Worm (Caenorhabditis elegans): Measurements from ENCODE around the gene ilys-2.

DNA sequence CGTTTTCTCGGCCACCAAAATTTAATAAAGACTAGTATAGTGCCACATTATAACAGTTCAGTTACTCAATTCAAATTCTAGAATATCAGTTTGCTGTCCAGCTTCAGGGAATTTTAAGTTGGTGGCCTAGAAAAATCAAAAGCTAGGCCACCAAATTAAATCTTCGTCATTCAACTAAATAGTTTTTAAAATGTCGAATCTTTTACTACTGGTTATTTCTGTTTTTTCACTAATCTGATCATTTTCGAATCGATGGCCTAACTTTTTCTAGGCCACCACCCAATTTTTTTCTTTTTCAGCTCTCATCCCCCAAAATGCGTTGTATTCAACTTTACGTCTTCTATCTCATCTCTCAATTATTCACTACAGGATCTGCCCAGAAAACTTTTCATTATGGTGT, 8.9 kb downstream of the ilys-2 start, which contains the start of gene grd-16:
- TF ChIP-seq W03F9.2 (tag; optimal IDR thresholded peaks at IDR 0.05) (no peak), him-1 (tag; optimal IDR thresholded peaks at IDR 0.05) (no peak), dao-5 (tag; optimal IDR thresholded peaks at IDR 0.05) (no peak)

All from whole organism, L4/young adult.